Worm (Caenorhabditis elegans) whole organism, late embryonic: ENCODE results near the gene C05G5.2.

Source experiments
- ama-1 ChIP-seq: fragments of 150-350 bp; optimal IDR thresholded peaks from 2 replicates; lab custom pipeline; 2014
- nfya-1 ChIP-seq: sonication (generic microtip); optimal IDR thresholded peaks from 2 replicates; lab custom pipeline; 2017; ENCODE audit warnings: missing genetic modification characterization, mild to moderate bottlenecking, missing compliant biosample characterization, antibody characterized with exemption, moderate library complexity
- nhr-11 ChIP-seq: fragments of 150-350 bp; optimal IDR thresholded peaks from 2 replicates; lab custom pipeline; 2014; ENCODE audit warnings: missing biosample characterization, missing genetic modification characterization
- pha-2 ChIP-seq: sonication (generic microtip); optimal IDR thresholded peaks from 2 replicates; lab custom pipeline; 2017; ENCODE audit warnings: mild to moderate bottlenecking, missing genetic modification characterization, missing compliant biosample characterization
- pha-4 ChIP-seq: fragments of 150-350 bp; optimal IDR thresholded peaks from 2 replicates; lab custom pipeline; 2018; ENCODE audit warnings: missing biosample characterization, missing genetic modification reagents, missing genetic modification characterization
- sox-2 ChIP-seq: fragments of 200-800 bp; sonication (Bioruptor generic); IDR thresholded peaks from 2 replicates; pipeline ENCODE4 v1.3.6; 2022; ENCODE audit warnings: missing genetic modification reagents, missing genetic modification characterization, missing compliant biosample characterization
- syd-9 ChIP-seq: sonication (generic microtip); optimal IDR thresholded peaks from 2 replicates; lab custom pipeline; 2016; ENCODE audit warnings: mild to moderate bottlenecking, missing genetic modification characterization, moderate library complexity, missing compliant biosample characterization
- tbx-2 ChIP-seq: sonication (generic microtip); optimal IDR thresholded peaks from 2 replicates; lab custom pipeline; 2016; ENCODE audit warnings: missing genetic modification characterization, missing compliant biosample characterization
- tbx-7 ChIP-seq: sonication (generic microtip); optimal IDR thresholded peaks from 2 replicates; lab custom pipeline; 2016; ENCODE audit warnings: missing genotype, missing genetic modification characterization, missing compliant biosample characterization
- unc-86 ChIP-seq: sonication (generic microtip); optimal IDR thresholded peaks from 2 replicates; lab custom pipeline; 2016; ENCODE audit warnings: missing genetic modification characterization, missing compliant biosample characterization
- zip-5 ChIP-seq: sonication (generic microtip); optimal IDR thresholded peaks from 2 replicates; lab custom pipeline; 2016; ENCODE audit warnings: missing genetic modification characterization, missing compliant biosample characterization
- ztf-16 ChIP-seq: sonication (generic microtip); optimal IDR thresholded peaks from 2 replicates; lab custom pipeline; 2017; ENCODE audit warnings: missing genetic modification characterization, missing compliant biosample characterization

DNA sequence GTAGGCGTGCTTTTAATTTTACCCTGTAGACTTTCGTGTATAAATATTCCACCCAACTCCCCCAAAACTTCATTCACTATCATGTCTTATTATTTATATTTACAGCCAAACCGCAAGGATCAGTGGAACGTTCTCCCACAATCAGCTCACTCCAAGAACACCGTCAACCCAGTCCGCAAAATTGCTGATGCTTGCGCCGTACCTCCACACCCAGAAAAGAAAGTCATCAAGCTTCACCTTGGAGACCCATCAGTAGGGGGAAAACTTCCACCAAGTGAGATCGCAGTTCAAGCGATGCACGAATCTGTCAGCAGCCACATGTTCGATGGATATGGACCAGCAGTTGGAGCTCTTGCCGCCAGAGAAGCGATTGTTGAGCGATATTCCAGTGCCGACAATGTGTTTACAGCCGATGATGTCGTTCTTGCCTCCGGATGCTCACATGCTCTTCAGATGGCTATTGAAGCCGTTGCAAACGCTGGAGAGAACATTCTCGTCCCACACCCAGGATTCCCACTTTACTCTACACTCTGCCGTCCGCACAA is 44.2 kb downstream of the C05G5.2 start:
- TF ChIP-seq unc-86 (tag; lab: Kevin White, UChicago) (no peak), tbx-2 (no peak), pha-4 (tag; lab: Kevin White, UChicago) (no peak), nhr-11 (tag; lab: Kevin White, UChicago) (no peak), ama-1 (lab: Kevin White, UChicago) (no peak), nfya-1 (tag; lab: Kevin White, UChicago) (no peak), syd-9 (no peak), pha-2 (tag; lab: Kevin White, UChicago) (no peak), sox-2 (GFP tag; lab: Robert Waterston, UW) (no peak), ztf-16 (tag; lab: Kevin White, UChicago) (no peak), tbx-7 (tag; lab: Kevin White, UChicago) (no peak), zip-5 (tag; lab: Kevin White, UChicago) (no peak)
